Worm (Caenorhabditis elegans) whole organism, early embryonic: ENCODE measurements around the gene knl-3.

Experiments used
- B0310.2 ChIP-seq: sonication (generic microtip); optimal IDR thresholded peaks from 2 replicates; lab custom pipeline; 2016; ENCODE audit warnings: mild to moderate bottlenecking, missing genetic modification characterization, missing compliant biosample characterization
- F13C5.2 ChIP-seq: sonication (generic microtip); optimal IDR thresholded peaks from 2 replicates; lab custom pipeline; 2017; ENCODE audit warnings: mild to moderate bottlenecking, missing genetic modification characterization, inconsistent platforms, missing compliant biosample characterization
- aly-1 ChIP-seq: sonication (generic microtip); optimal IDR thresholded peaks from 2 replicates; lab custom pipeline; 2016; ENCODE audit warnings: missing genetic modification characterization, missing compliant biosample characterization
- ama-1 ChIP-seq: fragments of 150-350 bp; optimal IDR thresholded peaks from 2 replicates; lab custom pipeline; 2014
- flt-1 ChIP-seq: fragments of 200-800 bp; sonication (Bioruptor generic); IDR thresholded peaks from 2 replicates; pipeline ENCODE4 v1.3.6; 2022; ENCODE audit warnings: missing genetic modification characterization, missing compliant biosample characterization
- hmg-4 ChIP-seq: fragments of 200-800 bp; sonication (Bioruptor generic); optimal IDR thresholded peaks from 2 replicates; lab custom pipeline; 2018; ENCODE audit warnings: mild to moderate bottlenecking, missing genetic modification characterization, missing compliant biosample characterization
- hnd-1 ChIP-seq: sonication (generic microtip); optimal IDR thresholded peaks from 2 replicates; lab custom pipeline; 2016; ENCODE audit warnings: missing genetic modification characterization, missing compliant biosample characterization
- pes-1 ChIP-seq: fragments of 200-800 bp; sonication (Bioruptor generic); IDR thresholded peaks from 2 replicates; pipeline ENCODE4 v1.3.6; 2022; ENCODE audit warnings: missing genetic modification reagents, missing genetic modification characterization, missing compliant biosample characterization
- scrt-1 ChIP-seq: fragments of 200-800 bp; sonication (Bioruptor generic); IDR thresholded peaks from 2 replicates; pipeline ENCODE4 v1.3.6; 2022; ENCODE audit warnings: missing genetic modification characterization, missing compliant biosample characterization
- sea-1 ChIP-seq: fragments of 200-800 bp; sonication (Bioruptor generic); conservative IDR thresholded peaks from 2 replicates; pipeline ENCODE4 v1.3.6; 2022; ENCODE audit warnings: missing genetic modification characterization, missing compliant biosample characterization
- tbx-11 ChIP-seq: fragments of 200-800 bp; sonication (Bioruptor generic); IDR thresholded peaks from 2 replicates; pipeline ENCODE4 v1.3.6; 2022; ENCODE audit warnings: missing genetic modification characterization, missing compliant biosample characterization
- tbx-37 ChIP-seq: fragments of 200-800 bp; sonication (Bioruptor generic); conservative IDR thresholded peaks from 2 replicates; pipeline ENCODE4 v1.3.6; 2022; ENCODE audit warnings: missing genetic modification reagents, missing genetic modification characterization, missing compliant biosample characterization
- tra-4 ChIP-seq: sonication (generic microtip); optimal IDR thresholded peaks from 2 replicates; lab custom pipeline; 2017; ENCODE audit warnings: missing genetic modification characterization, missing compliant biosample characterization

ce11 chrV:1848590-1848989 lies 20.4 kb upstream of the knl-3 start:
- no peak for TF ChIP-seq flt-1
- no peak for TF ChIP-seq ama-1 (lab: Kevin White, UChicago)
- no peak for TF ChIP-seq aly-1 (tag; lab: Kevin White, UChicago)
- TF ChIP-seq sea-1 (GFP tag; lab: Robert Waterston, UW) = no peak
- TF ChIP-seq pes-1 (GFP tag; lab: Robert Waterston, UW) = no peak
- no peak for TF ChIP-seq hnd-1 (tag; lab: Kevin White, UChicago)
- no peak for TF ChIP-seq scrt-1
- no peak for TF ChIP-seq tra-4 (tag; lab: Kevin White, UChicago)
- no peak for TF ChIP-seq tbx-11
- TF ChIP-seq F13C5.2 (tag; lab: Kevin White, UChicago) = no peak
- TF ChIP-seq B0310.2 (tag; lab: Kevin White, UChicago) = no peak
- TF ChIP-seq tbx-37 (GFP tag; lab: Robert Waterston, UW) = no peak
- TF ChIP-seq hmg-4 (GFP tag; lab: Kevin White, UChicago) = no peak
